Worm (Caenorhabditis elegans): ENCODE data around the gene srh-89.

Gene srh-89

DNA sequence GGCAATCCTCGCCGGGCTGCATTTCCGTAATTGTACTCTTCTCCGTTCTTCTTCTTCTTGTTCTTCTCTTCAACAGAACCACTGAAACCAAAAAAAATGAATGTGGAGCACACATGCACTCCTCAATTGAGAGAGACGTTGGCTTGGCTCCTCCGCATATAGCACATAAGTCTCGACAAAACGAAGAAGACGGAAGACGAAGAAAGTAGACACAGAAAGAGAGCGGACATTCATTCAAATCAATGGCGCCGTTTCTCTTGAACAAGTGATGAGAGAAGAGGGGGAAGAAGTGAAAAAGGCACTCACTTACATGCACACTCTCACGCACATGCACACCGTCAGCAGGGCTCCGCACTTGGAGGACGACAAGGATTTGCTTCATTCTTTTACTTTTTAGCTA lies 27.1 kb downstream of the srh-89 start, which contains the start of gene F25E5.9:
Gene F25E5.9, minus strand, starts transcription at position 382 of the 400 bp plus-strand sequence.
- TF ChIP-seq nhr-6 (tag; optimal IDR thresholded peaks at IDR 0.05) (no peak), nhr-11 (tag; optimal IDR thresholded peaks at IDR 0.05) (no peak), nhr-129 (tag; optimal IDR thresholded peaks at IDR 0.05) (peak; percentile 18), ceh-16 (tag; optimal IDR thresholded peaks at IDR 0.05) (no peak), nhr-21 (tag; optimal IDR thresholded peaks at IDR 0.05) (no peak), unc-55 (GFP tag; optimal IDR thresholded peaks at IDR 0.05) (peak; percentile 70), nhr-77 (tag; optimal IDR thresholded peaks at IDR 0.05) (no peak), aly-2 (tag; optimal IDR thresholded peaks at IDR 0.05) (no peak), lsy-2 (tag; optimal IDR thresholded peaks at IDR 0.05) (peak in 1 of 2 experiments; percentile 34), gmeb-1 (tag; optimal IDR thresholded peaks at IDR 0.05) (no peak), mab-5 (tag; optimal IDR thresholded peaks at IDR 0.05) (no peak), Y55F3AM.14 (GFP tag; optimal IDR thresholded peaks at IDR 0.05) (peak; percentile 52), snpc-4 (tag; optimal IDR thresholded peaks at IDR 0.05) (no peak), C34F6.9 (tag; optimal IDR thresholded peaks at IDR 0.05) (peak; percentile 65), blmp-1 (tag; optimal IDR thresholded peaks at IDR 0.05; ENCODE audit: insufficient read depth) (no peak), F13H6.1 (tag; optimal IDR thresholded peaks at IDR 0.05) (peak; percentile 1), sem-4 (tag; optimal IDR thresholded peaks at IDR 0.05) (peak; percentile 62), sma-9 (GFP tag; optimal IDR thresholded peaks at IDR 0.05) (no peak), sma-9 (tag; optimal IDR thresholded peaks at IDR 0.05) (no peak), ama-1 (optimal IDR thresholded peaks at IDR 0.05) (peak; percentile 51), mdl-1 (tag; optimal IDR thresholded peaks at IDR 0.05) (peak in 1 of 2 experiments; percentile 43), mbf-1 (tag; optimal IDR thresholded peaks at IDR 0.05) (no peak), nhr-12 (tag; optimal IDR thresholded peaks at IDR 0.05) (no peak)

DNA sequence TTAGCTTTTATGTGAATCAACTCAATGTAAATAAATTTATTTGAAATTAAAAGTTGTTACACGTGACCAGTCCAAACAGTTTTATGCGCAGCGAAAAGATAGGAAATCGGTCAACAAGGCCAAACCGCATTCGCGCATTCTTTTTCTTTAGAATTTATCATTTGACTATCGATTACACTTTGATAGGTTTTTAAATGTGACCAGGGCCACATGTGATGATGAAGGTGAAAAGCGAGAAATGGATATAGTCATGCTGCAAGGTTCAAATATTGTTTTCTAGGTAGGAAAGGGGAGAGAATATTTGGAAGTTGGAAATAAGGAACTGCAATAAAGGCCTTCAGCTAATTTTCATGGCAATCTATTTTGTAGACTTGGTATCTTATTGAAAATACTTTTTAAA lies 27.7 kb downstream of the srh-89 start:
- TF ChIP-seq sma-9 (GFP tag; optimal IDR thresholded peaks at IDR 0.05) = peak; percentile 52
- no peak for TF ChIP-seq sma-9 (tag; optimal IDR thresholded peaks at IDR 0.05)
- peak in 1 of 2 experiments; percentile 5 for TF ChIP-seq lsy-2 (tag; optimal IDR thresholded peaks at IDR 0.05)
- TF ChIP-seq nhr-21 (tag; optimal IDR thresholded peaks at IDR 0.05) = peak; percentile 94
- peak; percentile 98 for TF ChIP-seq ama-1 (optimal IDR thresholded peaks at IDR 0.05)
- peak; percentile 45 for TF ChIP-seq C34F6.9 (tag; optimal IDR thresholded peaks at IDR 0.05)
- no peak for TF ChIP-seq ZK546.5 (tag; optimal IDR thresholded peaks at IDR 0.05)
- TF ChIP-seq nhr-25 (tag; optimal IDR thresholded peaks at IDR 0.05) = peak; percentile 81
- TF ChIP-seq nhr-129 (tag; optimal IDR thresholded peaks at IDR 0.05) = peak; percentile 59
- peak; percentile 5 for TF ChIP-seq ztf-4 (tag; optimal IDR thresholded peaks at IDR 0.05)
- no peak for TF ChIP-seq mdl-1 (tag; optimal IDR thresholded peaks at IDR 0.05)
- TF ChIP-seq blmp-1 (tag; optimal IDR thresholded peaks at IDR 0.05; ENCODE audit: insufficient read depth) = peak; percentile 59
- peak; percentile 72 for TF ChIP-seq sma-3 (GFP tag; optimal IDR thresholded peaks at IDR 0.05)
- no peak for TF ChIP-seq mbf-1 (tag; optimal IDR thresholded peaks at IDR 0.05)
- peak; percentile 30 for TF ChIP-seq crh-2 (tag; optimal IDR thresholded peaks at IDR 0.05)
- no peak for TF ChIP-seq ztf-11 (tag; optimal IDR thresholded peaks at IDR 0.05)
- peak; percentile 26 for TF ChIP-seq gmeb-1 (tag; optimal IDR thresholded peaks at IDR 0.05)
- no peak for TF ChIP-seq nhr-6 (tag; optimal IDR thresholded peaks at IDR 0.05)
- peak; percentile 31 for TF ChIP-seq fos-1 (tag; optimal IDR thresholded peaks at IDR 0.05)
- no peak for TF ChIP-seq nhr-77 (tag; optimal IDR thresholded peaks at IDR 0.05)

DNA sequence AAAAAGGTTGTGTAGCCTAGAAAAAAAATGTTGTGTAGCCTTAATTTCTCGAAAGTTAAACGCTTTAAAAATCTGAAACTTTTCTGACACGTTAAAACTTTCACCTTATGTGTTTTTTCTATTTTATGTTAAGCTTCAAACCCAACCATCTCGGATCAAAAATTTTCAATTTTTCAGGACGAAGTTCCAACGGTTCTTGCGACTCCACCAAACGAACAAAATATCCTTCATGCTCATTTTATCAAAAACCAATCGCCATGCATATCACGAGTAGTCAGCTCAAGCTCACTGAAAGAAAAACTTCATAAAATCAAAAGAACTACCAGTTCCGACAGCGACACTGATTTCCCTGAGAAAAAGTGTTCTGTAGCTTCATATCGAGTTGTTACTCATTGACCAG lies 28.1 kb downstream of the srh-89 start:
- TF ChIP-seq Y55F3AM.14 (GFP tag; optimal IDR thresholded peaks at IDR 0.05) = no peak

DNA sequence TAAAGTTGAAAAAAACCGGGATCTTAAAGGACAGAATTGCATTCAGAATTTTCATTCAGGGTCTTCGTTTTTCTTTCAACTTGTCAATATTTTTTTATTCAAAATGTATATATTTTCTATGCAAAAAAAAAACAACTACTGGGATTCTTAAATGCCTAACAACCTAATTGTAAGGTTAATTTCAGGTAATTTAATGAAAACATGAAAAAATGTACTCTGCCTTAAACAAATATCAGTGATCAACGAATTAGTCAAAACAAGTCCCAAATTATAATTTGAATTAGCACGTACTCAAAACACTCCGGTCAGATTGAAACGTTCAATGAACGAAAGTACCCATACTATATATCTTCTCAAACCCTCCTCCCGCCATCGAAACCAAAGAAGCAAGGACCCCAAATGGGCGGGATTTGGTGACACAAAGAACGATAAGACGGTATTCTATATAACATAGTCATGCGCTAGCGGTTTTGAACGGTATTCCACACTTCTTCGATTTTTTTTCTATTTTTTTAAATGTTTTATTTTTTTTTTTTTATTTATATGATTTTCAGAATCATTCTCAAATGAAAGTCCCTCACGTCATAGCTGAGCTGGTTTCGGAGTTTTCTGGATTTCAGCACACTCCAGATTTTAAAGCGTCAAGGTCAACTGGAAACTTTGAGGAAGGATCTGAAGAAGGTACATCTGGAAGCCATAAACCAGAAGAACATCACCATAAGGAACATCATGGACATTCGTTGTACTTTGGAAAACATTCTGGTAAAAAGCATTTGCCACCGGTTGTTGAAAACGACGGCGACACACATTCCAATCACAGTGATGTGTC lies 29.0 kb downstream of the srh-89 start, which contains the start of the genes ddo-2 and F25E5.8:
Gene ddo-2, minus strand, starts transcription at position 330 of the 829 bp plus-strand sequence.
Gene F25E5.8, plus strand, starts transcription at position 555 of the 829 bp plus-strand sequence.
- TF ChIP-seq ztf-1 (GFP tag; conservative IDR thresholded peaks at IDR 0.05) (no peak), sem-4 (tag; optimal IDR thresholded peaks at IDR 0.05) (peak; percentile 1), blmp-1 (tag; optimal IDR thresholded peaks at IDR 0.05; ENCODE audit: insufficient read depth) (peak; percentile 38), nhr-21 (tag; optimal IDR thresholded peaks at IDR 0.05) (peak; percentile 30), ama-1 (optimal IDR thresholded peaks at IDR 0.05) (peak; percentile 87), unc-55 (GFP tag; optimal IDR thresholded peaks at IDR 0.05) (no peak), nhr-25 (tag; optimal IDR thresholded peaks at IDR 0.05) (peak; percentile 59), sma-3 (GFP tag; optimal IDR thresholded peaks at IDR 0.05) (peak; percentile 20)
